Fruit fly (Drosophila melanogaster): Measurements from ENCODE around the gene mthl10.
A peak's percentile ranks its signal among the peaks of the same experiment; 100 is the strongest.

Gene mthl10

dm6 chr3L:327833-328232 lies 14.9 kb downstream of the mthl10 start, which contains the start of the genes Atac3 and Ptpmeg:
Atac3 (minus strand) TSS chr3L:327992.
Ptpmeg (plus strand) TSS chr3L:328097.
- TF ChIP-seq fru (GFP tag; optimal IDR thresholded peaks at IDR 0.05) (no peak), Myc (optimal IDR thresholded peaks at IDR 0.05) (peak; percentile 29), psq (GFP tag; optimal IDR thresholded peaks at IDR 0.05) (no peak)

- no peak for TF ChIP-seq dsf (GFP tag; optimal IDR thresholded peaks at IDR 0.05; ENCODE audit: borderline replicate concordance)
- no peak for TF ChIP-seq Dfd (GFP tag; optimal IDR thresholded peaks at IDR 0.05)
- TF ChIP-seq lola (GFP tag; optimal IDR thresholded peaks at IDR 0.05) = no peak
- TF ChIP-seq h (GFP tag; optimal IDR thresholded peaks at IDR 0.05) = no peak
- peak; percentile 63 for TF ChIP-seq Myc (optimal IDR thresholded peaks at IDR 0.05)
- TF ChIP-seq GATAd (GFP tag; optimal IDR thresholded peaks at IDR 0.05) = no peak
- peak; percentile 25 for TF ChIP-seq Jra (GFP tag; optimal IDR thresholded peaks at IDR 0.05)
- no peak for TF ChIP-seq pan (optimal IDR thresholded peaks at IDR 0.05)
- TF ChIP-seq dmrt93B (GFP tag; optimal IDR thresholded peaks at IDR 0.05) = no peak
Measured at dm6 chr3L:324486-324885, 18.2 kb downstream of the mthl10 start, which contains the start of gene CG32344. CG32344 (minus strand) TSS chr3L:324720.

- TF ChIP-seq Rel (GFP tag; optimal IDR thresholded peaks at IDR 0.05) = no peak
- no peak for TF ChIP-seq Rel (tag; optimal IDR thresholded peaks at IDR 0.05)
Measured at dm6 chr3L:321495-321894, 21.2 kb downstream of the mthl10 start.

- TF ChIP-seq woc (GFP tag; optimal IDR thresholded peaks at IDR 0.05) (no peak), usp (GFP tag; optimal IDR thresholded peaks at IDR 0.05) (no peak), Hr78 (GFP tag; optimal IDR thresholded peaks at IDR 0.05) (no peak), dmrt93B (GFP tag; optimal IDR thresholded peaks at IDR 0.05) (no peak), Vsx2 (GFP tag; optimal IDR thresholded peaks at IDR 0.05; ENCODE audit: partially characterized antibody) (no peak), jim (GFP tag; optimal IDR thresholded peaks at IDR 0.05) (no peak), Hnf4 (GFP tag; optimal IDR thresholded peaks at IDR 0.05) (no peak), ey (GFP tag; optimal IDR thresholded peaks at IDR 0.05) (no peak), h (GFP tag; optimal IDR thresholded peaks at IDR 0.05) (no peak), sv (GFP tag; optimal IDR thresholded peaks at IDR 0.05) (no peak), CG32264 (GFP tag; optimal IDR thresholded peaks at IDR 0.05) (no peak), rgr (GFP tag; optimal IDR thresholded peaks at IDR 0.05) (no peak), dl (GFP tag; optimal IDR thresholded peaks at IDR 0.05; ENCODE audit: insufficient read depth in 1 of 2, partially characterized antibody in 2 of 2) (no peak), br (GFP tag; optimal IDR thresholded peaks at IDR 0.05) (no peak), HLH106 (tag; optimal IDR thresholded peaks at IDR 0.05) (no peak)
Measured at dm6 chr3L:320798-321197, 21.9 kb downstream of the mthl10 start.

- TF ChIP-seq Abd-B (GFP tag; optimal IDR thresholded peaks at IDR 0.05) = no peak
- TF ChIP-seq dmrt93B (GFP tag; optimal IDR thresholded peaks at IDR 0.05) = no peak
- no peak for TF ChIP-seq Hnf4 (GFP tag; optimal IDR thresholded peaks at IDR 0.05)
- TF ChIP-seq Mio (GFP tag; optimal IDR thresholded peaks at IDR 0.05) = no peak
- no peak for TF ChIP-seq jim (GFP tag; optimal IDR thresholded peaks at IDR 0.05)
- TF ChIP-seq Hr78 (GFP tag; optimal IDR thresholded peaks at IDR 0.05) = no peak
- TF ChIP-seq Rel (GFP tag; optimal IDR thresholded peaks at IDR 0.05) = no peak
- no peak for TF ChIP-seq Rel (tag; optimal IDR thresholded peaks at IDR 0.05)
- no peak for TF ChIP-seq rgr (GFP tag; optimal IDR thresholded peaks at IDR 0.05)
- no peak for TF ChIP-seq Dif (GFP tag; optimal IDR thresholded peaks at IDR 0.05; ENCODE audit: partially characterized antibody)
- no peak for TF ChIP-seq fru (GFP tag; optimal IDR thresholded peaks at IDR 0.05)
- no peak for TF ChIP-seq Hr83 (GFP tag; optimal IDR thresholded peaks at IDR 0.05; ENCODE audit: poor library complexity, severe bottlenecking)
- TF ChIP-seq Sp1 (GFP tag; optimal IDR thresholded peaks at IDR 0.05) = no peak
- no peak for TF ChIP-seq foxo (GFP tag; optimal IDR thresholded peaks at IDR 0.05)
- TF ChIP-seq brk (GFP tag; optimal IDR thresholded peaks at IDR 0.05) = no peak
- no peak for TF ChIP-seq dsf (GFP tag; optimal IDR thresholded peaks at IDR 0.05; ENCODE audit: borderline replicate concordance)
- no peak for TF ChIP-seq CG32264 (GFP tag; optimal IDR thresholded peaks at IDR 0.05)
- TF ChIP-seq CrebA (GFP tag; optimal IDR thresholded peaks at IDR 0.05; ENCODE audit: borderline replicate concordance) = no peak
- no peak for TF ChIP-seq HLH106 (tag; optimal IDR thresholded peaks at IDR 0.05)
Measured at dm6 chr3L:320010-320337, 22.7 kb downstream of the mthl10 start.

Data from whole organism, wandering third instar larva.